Worm (Caenorhabditis elegans): ENCODE measurements around the gene F02D8.4.

The F02D8.4 gene

DNA sequence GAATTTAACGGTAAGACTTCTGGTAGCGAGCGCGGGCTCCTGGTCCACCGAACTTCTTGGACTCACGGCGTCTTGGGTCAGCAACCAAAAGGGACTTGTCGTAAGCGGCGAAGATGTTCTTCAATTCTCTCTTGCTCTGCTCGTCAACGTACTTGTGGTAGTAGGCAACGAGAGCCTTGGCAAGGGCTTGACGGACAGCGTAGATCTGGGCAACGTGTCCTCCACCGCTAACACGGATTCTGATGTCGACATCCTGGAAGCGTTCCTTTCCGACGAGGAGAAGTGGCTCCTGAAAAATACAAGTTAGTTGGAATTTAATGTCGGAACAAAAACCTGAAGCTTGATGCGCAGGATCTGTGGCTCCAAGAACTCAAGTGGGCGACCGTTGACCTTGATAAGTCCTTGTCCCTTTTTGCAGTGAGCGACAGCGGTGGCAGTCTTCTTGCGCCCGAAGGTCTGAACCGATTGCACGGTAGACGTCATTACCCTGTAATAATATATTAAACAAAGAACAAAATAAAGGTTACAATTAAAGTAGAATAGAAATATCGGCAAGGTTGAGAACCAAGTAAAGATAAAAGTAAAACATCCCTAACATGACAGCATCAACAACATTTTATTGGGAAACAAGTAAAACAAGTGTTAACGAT lies 15.5 kb downstream of the F02D8.4 start, which contains the start of gene rps-16:
TSS of gene rps-16 (minus strand) at position 487 of the 650 bp plus-strand sequence.
- TF ChIP-seq nhr-12 (tag; optimal IDR thresholded peaks at IDR 0.05) = no peak
- TF ChIP-seq mab-9 (GFP tag; IDR thresholded peaks at IDR 0.05) = no peak
- TF ChIP-seq nhr-28 (tag; optimal IDR thresholded peaks at IDR 0.05) = no peak
- TF ChIP-seq Y116A8C.19 (tag; optimal IDR thresholded peaks at IDR 0.05; ENCODE audit: borderline replicate concordance) = no peak
- no peak for TF ChIP-seq lin-39 (tag; optimal IDR thresholded peaks at IDR 0.05)
- no peak for TF ChIP-seq aly-2 (tag; optimal IDR thresholded peaks at IDR 0.05)
- no peak for TF ChIP-seq efl-1 (optimal IDR thresholded peaks at IDR 0.05)
- TF ChIP-seq efl-1 (GFP tag; optimal IDR thresholded peaks at IDR 0.05 in 1 of 2) = no peak
- no peak for TF ChIP-seq xbp-1 (tag; optimal IDR thresholded peaks at IDR 0.05)

DNA sequence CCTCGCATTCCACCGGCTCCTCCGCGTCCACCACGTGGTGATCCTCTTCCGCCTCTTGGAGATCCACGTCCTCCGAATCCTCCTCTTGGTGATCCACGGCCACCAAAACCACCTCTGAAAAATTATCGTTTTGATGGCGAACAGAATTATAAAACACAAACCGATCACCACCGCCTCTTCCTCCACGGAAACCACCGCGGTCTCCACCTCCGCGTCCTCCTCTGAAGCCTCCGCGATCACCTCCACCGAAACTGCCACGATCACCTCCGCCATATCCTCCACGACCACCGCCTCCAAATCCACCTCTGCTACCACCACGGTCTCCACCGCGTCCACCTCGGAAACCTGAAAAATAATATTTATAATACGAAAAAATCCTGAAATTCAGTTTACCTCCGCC lies 16.8 kb downstream of the F02D8.4 start:
- no peak for TF ChIP-seq sox-4 (tag; optimal IDR thresholded peaks at IDR 0.05)
- TF ChIP-seq nhr-71 (tag; optimal IDR thresholded peaks at IDR 0.05) = no peak
- no peak for TF ChIP-seq grh-1 (GFP tag; IDR thresholded peaks at IDR 0.05)
- no peak for TF ChIP-seq ceh-8 (GFP tag; optimal IDR thresholded peaks at IDR 0.05)
- no peak for TF ChIP-seq efl-3 (GFP tag; optimal IDR thresholded peaks at IDR 0.05)

DNA sequence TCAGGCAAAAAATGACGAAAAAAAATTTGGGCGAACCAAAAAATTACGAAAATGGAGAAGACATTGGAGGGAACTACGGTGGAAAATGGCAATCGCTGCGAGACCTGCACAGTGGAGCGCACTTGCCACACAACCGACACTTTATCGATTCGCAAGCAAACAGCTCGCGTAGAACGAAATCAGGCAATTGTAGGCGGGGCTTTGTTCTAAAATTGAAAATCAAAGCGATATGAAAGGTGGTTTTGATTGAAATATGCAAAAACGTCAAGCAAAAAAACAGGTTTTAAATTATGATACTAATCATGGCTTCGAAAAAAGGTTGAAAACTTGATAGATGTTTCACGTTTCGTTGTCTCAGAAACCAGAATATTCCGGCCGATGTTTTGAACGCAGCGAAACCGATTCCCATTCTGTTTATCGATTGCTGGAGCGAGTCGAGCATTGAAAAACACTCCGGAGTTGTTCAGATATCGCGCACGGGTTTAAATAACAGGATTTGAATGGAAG lies 17.5 kb downstream of the F02D8.4 start, which contains the start of the genes fib-1 and mut-15:
TSS of gene fib-1 (minus strand) at position 40 of the 507 bp plus-strand sequence.
TSS of gene mut-15 (plus strand) at position 360 of the 507 bp plus-strand sequence.
- TF ChIP-seq unc-62 (GFP tag; optimal IDR thresholded peaks at IDR 0.05) = no peak
- peak; percentile 96 for TF ChIP-seq C16A3.4 (tag; optimal IDR thresholded peaks at IDR 0.05)
- peak; percentile 56 for TF ChIP-seq mef-2 (tag; optimal IDR thresholded peaks at IDR 0.05)
- TF ChIP-seq zag-1 (tag; optimal IDR thresholded peaks at IDR 0.05) = peak; percentile 21
- TF ChIP-seq dsc-1 (tag; optimal IDR thresholded peaks at IDR 0.05) = peak; percentile 93
- TF ChIP-seq nhr-19 (GFP tag; conservative IDR thresholded peaks at IDR 0.05) = peak; percentile 92
- TF ChIP-seq elt-3 (tag; optimal IDR thresholded peaks at IDR 0.05) = peak in 4 of 6 experiments; percentile 45 to 85 (median 66)
- peak; percentile 96 for TF ChIP-seq nhr-71 (tag; optimal IDR thresholded peaks at IDR 0.05)
- TF ChIP-seq zip-4 (GFP tag; optimal IDR thresholded peaks at IDR 0.05) = peak; percentile 67
- TF ChIP-seq fos-1 (tag; optimal IDR thresholded peaks at IDR 0.05) = peak; percentile 79
- TF ChIP-seq isw-1 (GFP tag; IDR thresholded peaks at IDR 0.05) = peak; percentile 96
- peak in 1 of 2 experiments; percentile 92 for TF ChIP-seq ztf-11 (tag; optimal IDR thresholded peaks at IDR 0.05)
- TF ChIP-seq aha-1 (tag; optimal IDR thresholded peaks at IDR 0.05) = peak; percentile 2
- TF ChIP-seq nhr-12 (tag; optimal IDR thresholded peaks at IDR 0.05) = no peak
- TF ChIP-seq fkh-8 (tag; optimal IDR thresholded peaks at IDR 0.05) = peak; percentile 98
- no peak for TF ChIP-seq nhr-84 (tag; optimal IDR thresholded peaks at IDR 0.05)
- peak; percentile 90 for TF ChIP-seq skn-1 (tag; optimal IDR thresholded peaks at IDR 0.05)
- TF ChIP-seq blmp-1 (tag; optimal IDR thresholded peaks at IDR 0.05) = peak; percentile 73
- no peak for TF ChIP-seq tlp-1 (tag; optimal IDR thresholded peaks at IDR 0.05)
- TF ChIP-seq nhr-237 (tag; optimal IDR thresholded peaks at IDR 0.05) = peak; percentile 53
- TF ChIP-seq egl-13 (tag; optimal IDR thresholded peaks at IDR 0.05) = peak; percentile 86
- peak; percentile 59 for TF ChIP-seq lin-39 (tag; optimal IDR thresholded peaks at IDR 0.05)
- no peak for TF ChIP-seq ets-5 (GFP tag; IDR thresholded peaks at IDR 0.05)
- TF ChIP-seq jun-1 (tag; optimal IDR thresholded peaks at IDR 0.05) = peak; percentile 87
- TF ChIP-seq unc-98 (GFP tag; IDR thresholded peaks at IDR 0.05) = peak; percentile 70
- peak; percentile 85 for TF ChIP-seq irx-1 (tag; optimal IDR thresholded peaks at IDR 0.05)
- TF ChIP-seq xbp-1 (tag; optimal IDR thresholded peaks at IDR 0.05) = peak; percentile 94
- peak; percentile 95 to 98 for TF ChIP-seq lsy-2 (tag; optimal IDR thresholded peaks at IDR 0.05)
- TF ChIP-seq ceh-8 (GFP tag; optimal IDR thresholded peaks at IDR 0.05) = peak; percentile 82
- no peak for TF ChIP-seq hlh-4 (tag; optimal IDR thresholded peaks at IDR 0.05)
- peak; percentile 96 for TF ChIP-seq lin-15B (tag; optimal IDR thresholded peaks at IDR 0.05)
- peak; percentile 87 for TF ChIP-seq sox-4 (tag; optimal IDR thresholded peaks at IDR 0.05)
- peak; percentile 54 for TF ChIP-seq efl-3 (GFP tag; optimal IDR thresholded peaks at IDR 0.05)
- peak; percentile 91 to 95 for TF ChIP-seq efl-1 (optimal IDR thresholded peaks at IDR 0.05)
- peak; percentile 84 to 98 for TF ChIP-seq efl-1 (GFP tag; optimal IDR thresholded peaks at IDR 0.05 in 1 of 2)
- TF ChIP-seq alr-1 (tag; optimal IDR thresholded peaks at IDR 0.05; ENCODE audit: borderline replicate concordance) = no peak
- peak; percentile 81 for TF ChIP-seq fkh-4 (tag; optimal IDR thresholded peaks at IDR 0.05; ENCODE audit: borderline replicate concordance)
- peak; percentile 82 for TF ChIP-seq mab-9 (GFP tag; IDR thresholded peaks at IDR 0.05)
- no peak for TF ChIP-seq sptf-1 (tag; optimal IDR thresholded peaks at IDR 0.05)
- peak; percentile 6 for TF ChIP-seq ama-1 (optimal IDR thresholded peaks at IDR 0.05)
- peak; percentile 33 for TF ChIP-seq aly-2 (tag; optimal IDR thresholded peaks at IDR 0.05)
- peak; percentile 77 for TF ChIP-seq ceh-88 (GFP tag; IDR thresholded peaks at IDR 0.05)
- TF ChIP-seq hlh-17 (GFP tag; optimal IDR thresholded peaks at IDR 0.05; ENCODE audit: borderline replicate concordance) = no peak
- TF ChIP-seq swsn-7 (tag; optimal IDR thresholded peaks at IDR 0.05) = peak; percentile 95

Data from whole organism, L1 larva.